Worm (Caenorhabditis elegans) whole organism, late embryonic: ENCODE measurements around the gene erp-44.2.
A peak's percentile ranks its signal among the peaks of the same experiment; 100 is the strongest.

ENCODE experiments used
- K09A11.1 ChIP-seq: sonication (generic microtip); optimal IDR thresholded peaks from 2 replicates; lab custom pipeline; 2017; ENCODE audit warnings: antibody characterized with exemption, mild to moderate bottlenecking, missing genetic modification characterization, missing compliant biosample characterization; ENCODE audit not compliant: insufficient read depth
- ceh-19 ChIP-seq: fragments of 200-800 bp; sonication (Bioruptor generic); optimal IDR thresholded peaks from 2 replicates; lab custom pipeline; 2018; ENCODE audit warnings: mild to moderate bottlenecking, missing genetic modification characterization, missing compliant biosample characterization
- ceh-22 ChIP-seq: sonication (generic microtip); optimal IDR thresholded peaks from 2 replicates; lab custom pipeline; 2017; ENCODE audit warnings: missing biosample characterization, missing genetic modification characterization
- ceh-31 ChIP-seq: sonication (generic microtip); optimal IDR thresholded peaks from 2 replicates; lab custom pipeline; 2016; ENCODE audit warnings: missing genetic modification characterization, missing compliant biosample characterization
- ceh-34 ChIP-seq: sonication (generic microtip); optimal IDR thresholded peaks from 2 replicates; lab custom pipeline; 2016; ENCODE audit warnings: mild to moderate bottlenecking, missing genetic modification characterization, missing compliant biosample characterization
- dve-1 ChIP-seq: sonication (generic microtip); optimal IDR thresholded peaks from 2 replicates; lab custom pipeline; 2017; ENCODE audit warnings: antibody characterized with exemption, mild to moderate bottlenecking, missing genetic modification characterization, missing compliant biosample characterization
- fkh-10 ChIP-seq: fragments of 150-350 bp; optimal IDR thresholded peaks from 2 replicates; lab custom pipeline; 2014; ENCODE audit warnings: missing biosample characterization, missing genetic modification reagents, missing genetic modification characterization
- nhr-11 ChIP-seq: fragments of 150-350 bp; optimal IDR thresholded peaks from 2 replicates; lab custom pipeline; 2014; ENCODE audit warnings: missing biosample characterization, missing genetic modification characterization
- odd-2 ChIP-seq: sonication (generic microtip); optimal IDR thresholded peaks from 2 replicates; lab custom pipeline; 2017; ENCODE audit warnings: antibody characterized with exemption, mild to moderate bottlenecking, missing genetic modification characterization, missing compliant biosample characterization
- pha-4 ChIP-seq: fragments of 150-350 bp; optimal IDR thresholded peaks from 2 replicates; lab custom pipeline; 2018; ENCODE audit warnings: missing biosample characterization, missing genetic modification reagents, missing genetic modification characterization
- pqm-1 ChIP-seq: sonication (generic microtip); optimal IDR thresholded peaks from 2 replicates; lab custom pipeline; 2016; ENCODE audit warnings: missing genetic modification characterization, missing compliant biosample characterization
- sox-4 ChIP-seq: sonication (generic microtip); optimal IDR thresholded peaks from 2 replicates; lab custom pipeline; 2017; ENCODE audit warnings: mild to moderate bottlenecking, missing genetic modification characterization, inconsistent platforms, missing compliant biosample characterization
- tbx-2 ChIP-seq: sonication (generic microtip); optimal IDR thresholded peaks from 2 replicates; lab custom pipeline; 2016; ENCODE audit warnings: missing genetic modification characterization, missing compliant biosample characterization
- unc-3 ChIP-seq, 2 experiments: fragments of 200-800 bp in 1 of 2; sonication (Bioruptor generic) in 1 of 2; sonication (generic microtip) in 1 of 2; conservative IDR thresholded peaks in 1 of 2; optimal IDR thresholded peaks in 1 of 2; 2 replicates each; pipeline versions ENCODE4 v1.3.6 to Lab custom; 2016 to 2022; ENCODE audit warnings: missing compliant biosample characterization in 2 of 2, missing genetic modification characterization in 2 of 2, missing genetic modification reagents in 1 of 2

DNA sequence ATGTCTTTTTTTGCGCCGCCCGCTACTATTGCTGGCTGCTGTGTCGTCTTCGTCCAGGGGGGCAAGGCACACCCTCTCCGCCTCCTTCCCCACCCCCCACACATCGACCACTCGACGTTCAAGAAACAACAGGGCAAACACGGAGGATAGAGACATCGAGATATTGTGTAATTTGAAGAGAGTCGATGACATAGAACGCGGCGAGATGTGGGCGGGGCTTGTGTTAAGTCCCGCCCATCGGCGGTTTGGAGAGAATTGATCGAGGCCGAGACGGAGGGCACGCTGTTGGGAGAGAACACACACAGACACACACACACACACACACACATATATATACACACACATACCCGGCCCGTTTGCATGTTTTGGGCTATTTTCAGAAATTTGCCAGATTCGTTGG, 11.1 kb upstream of the erp-44.2 start:
- TF ChIP-seq pqm-1 (peak; percentile 9), tbx-2 (tag; lab: Kevin White, UChicago) (peak; percentile 81), dve-1 (tag; lab: Kevin White, UChicago) (no peak), ceh-19 (GFP tag; lab: Kevin White, UChicago) (peak; percentile 74), unc-3 (GFP tag; conservative IDR thresholded peaks at IDR 0.05; lab: Robert Waterston, UW) (no peak), unc-3 (tag; optimal IDR thresholded peaks at IDR 0.05; lab: Kevin White, UChicago) (no peak), fkh-10 (no peak), ceh-34 (peak; percentile 77), pha-4 (no peak), odd-2 (tag; lab: Kevin White, UChicago) (no peak), ceh-22 (tag; lab: Kevin White, UChicago) (peak; percentile 64), nhr-11 (tag; lab: Kevin White, UChicago) (no peak), ceh-31 (peak; percentile 85), sox-4 (tag; lab: Kevin White, UChicago) (peak; percentile 12), K09A11.1 (tag; lab: Kevin White, UChicago) (no peak)
